Worm (Caenorhabditis elegans) whole organism, midembryonic: Measurements from ENCODE around the gene srh-2.

Experiments
- T22C8.4 ChIP-seq: fragments of 200-800 bp; sonication (Bioruptor generic); IDR thresholded peaks from 2 replicates; pipeline ENCODE4 v1.3.6; 2022; ENCODE audit warnings: missing genetic modification characterization, missing compliant biosample characterization
- cog-1 ChIP-seq: sonication (generic microtip); optimal IDR thresholded peaks from 2 replicates; lab custom pipeline; 2016; ENCODE audit warnings: missing genetic modification characterization, missing compliant biosample characterization
- flt-1 ChIP-seq: fragments of 200-800 bp; sonication (Bioruptor generic); IDR thresholded peaks from 2 replicates; pipeline ENCODE4 v1.3.6; 2022; ENCODE audit warnings: missing genetic modification characterization, missing compliant biosample characterization
- klf-2 ChIP-seq: fragments of 200-800 bp; sonication (Bioruptor generic); conservative IDR thresholded peaks from 2 replicates; pipeline ENCODE4 v1.3.6; 2022; ENCODE audit warnings: missing genetic modification reagents, missing genetic modification characterization, missing compliant biosample characterization
- med-1 ChIP-seq: sonication (generic microtip); optimal IDR thresholded peaks from 2 replicates; lab custom pipeline; 2017; ENCODE audit warnings: missing genetic modification characterization, mild to moderate bottlenecking, missing compliant biosample characterization, antibody characterized with exemption, missing genetic modification reagents; ENCODE audit not compliant: insufficient read depth
- ref-1 ChIP-seq: fragments of 200-800 bp; sonication (Bioruptor generic); conservative IDR thresholded peaks from 2 replicates; pipeline ENCODE4 v1.3.6; 2022; ENCODE audit warnings: missing genetic modification reagents, missing genetic modification characterization, missing compliant biosample characterization
- tab-1 ChIP-seq: fragments of 200-800 bp; sonication (Bioruptor generic); IDR thresholded peaks from 2 replicates; pipeline ENCODE4 v1.3.6; 2022; ENCODE audit warnings: missing genetic modification characterization, missing compliant biosample characterization
- ztf-23 ChIP-seq: fragments of 200-800 bp; sonication (Bioruptor generic); IDR thresholded peaks from 2 replicates; pipeline ENCODE4 v1.3.6; 2022; ENCODE audit warnings: missing genetic modification reagents, missing genetic modification characterization, missing compliant biosample characterization
- ztf-29 ChIP-seq: fragments of 200-800 bp; sonication (Bioruptor generic); IDR thresholded peaks from 2 replicates; pipeline ENCODE4 v1.3.6; 2022; ENCODE audit warnings: missing genetic modification reagents, missing genetic modification characterization, missing compliant biosample characterization

srh-2 gene

DNA sequence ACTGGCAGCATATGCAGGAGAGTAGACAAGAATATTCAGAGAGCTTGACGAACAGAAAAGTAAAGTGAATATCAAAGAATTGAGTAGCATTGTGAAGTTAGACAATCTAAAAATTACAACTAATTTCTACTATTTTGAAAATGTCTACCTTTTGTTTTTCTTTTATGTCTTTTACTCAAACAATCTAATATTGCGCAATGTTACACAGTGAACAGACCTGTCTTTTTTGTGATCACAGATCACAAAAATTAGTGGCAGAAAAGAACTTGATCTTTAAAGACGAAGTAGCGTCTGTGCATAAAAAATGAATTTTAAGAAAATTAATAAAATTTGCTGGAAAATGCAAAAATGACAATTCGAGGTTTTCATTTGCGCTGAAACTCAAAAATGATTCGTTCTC is 29.1 kb upstream of the srh-2 start:
- TF ChIP-seq T22C8.4 (GFP tag; lab: Robert Waterston, UW) (no peak), ref-1 (GFP tag; lab: Robert Waterston, UW) (no peak), cog-1 (no peak)

DNA sequence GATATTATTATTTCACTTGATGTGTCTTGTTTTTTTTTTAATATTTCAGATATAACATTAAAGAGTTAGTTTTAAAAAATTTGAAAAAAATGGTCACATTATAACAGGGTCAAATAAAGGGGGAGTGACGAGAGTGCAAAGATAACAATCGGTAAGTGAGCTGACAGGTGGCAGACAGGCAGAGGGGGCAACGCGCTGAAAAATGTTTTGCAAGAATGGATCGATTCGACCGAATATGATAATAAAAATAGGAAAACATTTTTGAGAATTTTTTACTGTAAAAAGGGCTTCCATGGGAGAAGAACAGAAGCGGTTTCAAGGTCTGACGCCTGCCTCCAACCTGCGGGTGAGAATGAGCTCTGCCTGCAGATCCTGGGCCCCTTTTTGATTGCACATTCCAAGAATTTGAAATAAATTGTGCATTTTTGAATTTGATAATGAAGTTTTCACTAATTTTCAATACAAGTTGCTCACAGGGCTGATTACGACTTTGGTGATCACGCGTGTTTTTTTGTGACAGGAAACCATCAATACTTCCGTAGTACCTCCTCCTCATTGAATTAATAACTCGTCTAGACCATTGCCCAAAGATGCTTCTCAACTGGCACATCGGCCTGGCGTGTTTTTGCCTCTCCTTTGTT is 28.5 kb upstream of the srh-2 start, which contains the start of the genes ugt-29 and srx-5:
TSS of gene ugt-29 (minus strand) at position 101 of the 641 bp plus-strand sequence.
TSS of gene srx-5 (plus strand) at position 591 of the 641 bp plus-strand sequence.
- no peak for TF ChIP-seq klf-2
- TF ChIP-seq T22C8.4 (GFP tag; lab: Robert Waterston, UW) = no peak
- no peak for TF ChIP-seq ztf-23 (GFP tag; lab: Robert Waterston, UW)
- no peak for TF ChIP-seq flt-1
- no peak for TF ChIP-seq ztf-29 (GFP tag; lab: Robert Waterston, UW)
- no peak for TF ChIP-seq cog-1
- TF ChIP-seq med-1 (GFP tag; lab: Kevin White, UChicago) = no peak
- TF ChIP-seq ref-1 (GFP tag; lab: Robert Waterston, UW) = no peak
- TF ChIP-seq tab-1 = no peak

DNA sequence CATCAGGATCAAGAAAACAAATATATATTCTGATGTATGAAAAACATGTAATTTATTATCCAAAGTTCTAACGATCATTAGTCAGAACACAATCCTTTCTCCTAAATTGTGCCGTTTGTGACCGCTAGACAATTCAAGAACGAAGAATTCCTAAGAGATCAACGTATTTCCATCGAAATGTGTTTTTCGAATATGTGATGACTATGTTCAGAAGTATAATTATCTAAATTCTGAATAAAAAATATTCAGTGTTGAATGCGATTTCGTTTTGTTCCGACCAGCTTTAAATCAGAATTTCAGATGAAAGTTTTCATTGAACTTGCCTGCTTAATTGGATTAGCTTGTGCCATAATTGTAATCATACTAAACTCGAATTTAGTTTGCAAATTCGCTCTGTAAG is 25.8 kb upstream of the srh-2 start, which contains the start of gene srbc-37:
TSS of gene srbc-37 (plus strand) at position 301 of the 400 bp plus-strand sequence.
- TF ChIP-seq ztf-23 (GFP tag; lab: Robert Waterston, UW) (no peak), cog-1 (no peak), ztf-29 (GFP tag; lab: Robert Waterston, UW) (no peak), klf-2 (no peak), ref-1 (GFP tag; lab: Robert Waterston, UW) (no peak), tab-1 (no peak), T22C8.4 (GFP tag; lab: Robert Waterston, UW) (no peak), med-1 (GFP tag; lab: Kevin White, UChicago) (no peak), flt-1 (no peak)

DNA sequence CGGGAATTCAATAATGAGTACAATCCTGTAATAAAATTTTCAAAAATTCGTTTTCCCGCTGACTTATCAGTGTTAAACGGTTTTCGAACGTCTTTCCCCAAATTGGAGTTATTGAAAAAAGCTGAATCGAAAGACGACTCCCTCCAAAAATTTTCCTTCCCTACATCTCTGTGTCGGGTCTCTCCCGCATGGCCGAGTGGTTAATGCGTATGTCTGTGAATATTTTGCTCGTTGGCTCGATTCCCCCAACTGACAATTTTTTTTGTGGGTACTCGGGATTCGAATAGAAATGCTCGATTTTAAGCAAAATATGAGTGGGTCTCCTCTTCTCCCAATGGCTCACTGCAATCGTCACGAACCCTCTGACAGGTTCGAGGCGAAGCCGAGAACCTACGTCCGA is 21.7 kb upstream of the srh-2 start:
- TF ChIP-seq ref-1 (GFP tag; lab: Robert Waterston, UW) = peak; percentile 69
- peak; percentile 68; the same call in 1 of the 2 replicates for TF ChIP-seq ztf-23 (GFP tag; lab: Robert Waterston, UW)
- TF ChIP-seq flt-1 = peak; percentile 66; the same call in 1 of the 2 replicates

DNA sequence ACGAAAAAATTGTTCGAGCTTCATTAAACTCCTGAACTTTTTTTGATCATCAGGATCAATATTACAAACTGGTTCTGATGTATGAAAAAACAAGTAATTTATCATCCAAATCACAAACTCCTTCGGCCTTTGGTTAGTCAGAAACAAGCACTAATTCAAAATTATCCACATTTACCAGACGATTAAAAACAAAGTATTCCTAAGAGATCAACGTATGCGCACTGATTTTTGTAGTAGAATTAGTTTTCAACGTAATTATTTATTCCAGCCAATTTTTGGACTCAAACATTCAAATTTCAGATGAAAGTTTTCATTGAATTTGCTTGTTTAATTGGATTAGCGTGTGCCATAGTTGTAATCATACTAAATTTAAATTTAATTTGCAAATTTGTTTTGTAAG is 21.2 kb upstream of the srh-2 start, which contains the start of gene srbc-38:
TSS of gene srbc-38 (plus strand) at position 301 of the 400 bp plus-strand sequence.
- TF ChIP-seq med-1 (GFP tag; lab: Kevin White, UChicago) (no peak), klf-2 (no peak), flt-1 (no peak), ztf-23 (GFP tag; lab: Robert Waterston, UW) (no peak)

DNA sequence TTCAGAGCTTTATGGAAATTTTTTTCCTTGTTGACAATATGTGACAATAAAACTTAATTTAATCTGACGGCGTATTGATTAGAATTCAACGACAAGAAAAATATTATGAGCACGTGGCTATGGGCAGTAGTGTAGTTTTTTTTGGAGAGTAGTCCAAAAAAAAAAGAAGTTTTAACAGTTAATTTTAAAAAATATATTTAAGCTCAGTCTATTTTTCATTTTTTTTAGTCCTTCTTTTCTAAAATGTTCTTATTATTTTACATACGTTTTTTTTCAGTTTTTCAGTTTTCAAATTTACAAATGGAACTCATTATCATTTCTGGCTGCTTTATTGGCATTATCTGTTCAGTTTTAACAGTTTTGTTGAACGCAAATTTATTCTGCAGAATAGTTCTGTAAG is 19.3 kb upstream of the srh-2 start, which contains the start of gene srbc-39:
TSS of gene srbc-39 (plus strand) at position 301 of the 400 bp plus-strand sequence.
- no peak for TF ChIP-seq T22C8.4 (GFP tag; lab: Robert Waterston, UW)
- no peak for TF ChIP-seq ref-1 (GFP tag; lab: Robert Waterston, UW)
- no peak for TF ChIP-seq tab-1
- no peak for TF ChIP-seq flt-1
- no peak for TF ChIP-seq klf-2
- no peak for TF ChIP-seq ztf-23 (GFP tag; lab: Robert Waterston, UW)
- no peak for TF ChIP-seq cog-1
- TF ChIP-seq ztf-29 (GFP tag; lab: Robert Waterston, UW) = no peak
- no peak for TF ChIP-seq med-1 (GFP tag; lab: Kevin White, UChicago)

DNA sequence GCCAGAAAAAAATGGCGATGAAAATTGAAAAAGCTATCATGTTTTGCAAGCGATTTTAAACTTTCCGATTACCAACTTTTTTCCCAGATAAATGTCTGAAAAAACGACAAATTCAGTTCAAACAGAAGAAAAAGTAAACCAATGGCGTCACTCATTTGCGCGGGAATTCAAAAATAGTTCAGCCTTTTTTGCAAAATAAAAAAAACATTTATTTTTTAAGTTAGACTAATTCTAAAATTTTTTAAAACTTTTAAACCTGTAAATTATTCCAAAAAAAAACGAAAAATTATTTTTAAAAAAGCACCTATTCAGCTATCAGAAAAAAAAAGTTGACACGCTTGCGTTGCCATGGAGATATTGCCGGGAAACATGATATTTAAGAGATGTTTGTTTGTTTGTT is 15.2 kb upstream of the srh-2 start, which contains the start of gene cyp-33C11:
TSS of gene cyp-33C11 (minus strand) at position 101 of the 400 bp plus-strand sequence.
- TF ChIP-seq T22C8.4 (GFP tag; lab: Robert Waterston, UW) (no peak), klf-2 (no peak), ztf-29 (GFP tag; lab: Robert Waterston, UW) (no peak), med-1 (GFP tag; lab: Kevin White, UChicago) (no peak), tab-1 (no peak), ztf-23 (GFP tag; lab: Robert Waterston, UW) (no peak), ref-1 (GFP tag; lab: Robert Waterston, UW) (no peak), cog-1 (no peak), flt-1 (no peak)

DNA sequence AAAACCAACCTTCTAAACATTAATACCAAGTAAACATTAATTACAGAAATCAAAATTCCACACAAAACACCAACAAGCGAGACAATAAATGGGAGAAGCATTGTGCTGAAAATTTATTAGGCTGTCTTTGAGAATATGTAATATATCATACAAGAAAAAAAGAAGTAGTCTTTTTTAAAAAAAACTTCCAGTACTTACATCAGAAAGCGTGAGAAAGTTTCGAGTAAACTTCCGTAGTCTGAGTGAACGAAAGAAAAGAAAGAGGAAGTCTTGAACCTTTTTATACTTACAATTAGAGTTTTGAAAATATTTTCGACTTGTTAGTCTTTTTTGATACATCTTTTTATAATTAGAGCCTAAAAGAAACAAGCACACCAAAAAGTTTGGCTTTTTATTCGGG is 8.4 kb upstream of the srh-2 start, which contains the start of gene srbc-40:
TSS of gene srbc-40 (minus strand) at position 101 of the 400 bp plus-strand sequence.
- TF ChIP-seq ztf-23 (GFP tag; lab: Robert Waterston, UW) (no peak), T22C8.4 (GFP tag; lab: Robert Waterston, UW) (no peak), ref-1 (GFP tag; lab: Robert Waterston, UW) (no peak), med-1 (GFP tag; lab: Kevin White, UChicago) (no peak), ztf-29 (GFP tag; lab: Robert Waterston, UW) (no peak), cog-1 (no peak), klf-2 (no peak), flt-1 (no peak), tab-1 (no peak)

DNA sequence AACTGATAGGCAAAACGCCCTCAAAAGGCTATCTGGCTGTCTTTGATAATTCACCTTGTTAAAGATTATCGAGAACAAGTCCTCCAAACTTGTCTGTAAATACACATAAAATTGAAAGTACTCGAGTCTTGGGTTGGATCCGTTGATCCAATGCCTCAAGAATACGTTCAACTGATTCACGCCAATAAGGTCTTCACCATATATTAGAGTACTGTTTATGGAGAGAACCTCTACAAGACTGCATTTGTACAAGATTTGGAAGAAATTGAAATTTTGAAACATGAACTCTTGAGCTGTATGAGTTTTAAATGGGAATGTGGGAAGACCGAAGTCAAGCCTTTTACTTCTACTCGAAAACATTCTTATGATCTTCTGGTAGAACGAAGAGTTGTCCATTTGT is 5.2 kb upstream of the srh-2 start:
- TF ChIP-seq ref-1 (GFP tag; lab: Robert Waterston, UW) = no peak
- TF ChIP-seq tab-1 = no peak
- TF ChIP-seq T22C8.4 (GFP tag; lab: Robert Waterston, UW) = no peak
- TF ChIP-seq klf-2 = no peak
- TF ChIP-seq cog-1 = no peak
- no peak for TF ChIP-seq med-1 (GFP tag; lab: Kevin White, UChicago)
- no peak for TF ChIP-seq ztf-23 (GFP tag; lab: Robert Waterston, UW)

DNA sequence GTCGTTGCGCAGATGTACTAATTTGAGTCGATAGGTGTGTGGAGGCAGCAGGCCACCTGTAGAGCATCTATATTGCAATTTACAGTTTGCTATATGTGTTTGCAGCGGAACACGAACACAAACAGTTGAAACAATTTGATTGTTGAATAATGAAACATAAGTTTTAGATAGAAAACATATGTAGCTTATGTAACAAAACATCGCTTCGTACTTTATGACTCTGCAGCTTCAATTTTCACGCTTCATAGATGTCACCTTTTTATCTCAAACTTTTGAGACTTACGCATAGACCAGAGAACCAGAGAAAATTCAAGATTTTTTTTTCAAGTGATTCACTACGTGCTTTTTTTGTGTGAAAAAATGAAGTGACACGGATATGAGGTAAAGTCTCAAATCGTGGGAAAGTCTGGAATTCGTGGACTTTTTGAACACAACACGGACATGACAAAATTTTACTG is 4.2 kb upstream of the srh-2 start, which contains the start of gene fbxb-72:
TSS of gene fbxb-72 (minus strand) at position 58 of the 458 bp plus-strand sequence.
- TF ChIP-seq tab-1 (no peak), flt-1 (peak; percentile 51; the same call in 1 of the 2 replicates)
